Worm (Caenorhabditis elegans): ENCODE measurements around the gene F33D4.4.

DNA sequence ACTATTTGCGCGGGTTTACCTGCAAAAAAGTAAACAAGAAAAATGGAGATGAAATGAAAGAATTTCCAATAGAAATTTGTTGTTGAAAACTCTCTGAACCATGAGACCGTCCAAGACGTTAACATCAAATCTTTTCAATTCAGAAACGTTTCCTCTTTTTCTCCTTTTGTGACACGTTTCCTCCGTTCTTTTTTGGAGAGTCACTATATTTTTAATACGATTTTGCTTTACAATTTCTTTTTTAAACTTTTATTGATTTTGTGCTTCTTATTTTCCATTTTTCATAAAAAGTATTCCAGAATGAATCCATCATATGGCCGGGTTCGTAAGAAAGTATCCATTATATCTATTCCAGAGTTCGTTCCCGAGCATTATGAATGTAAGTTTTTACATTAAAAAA lies 31.8 kb downstream of the F33D4.4 start, which contains the start of gene itr-1:
- TF ChIP-seq lim-6 (tag; optimal IDR thresholded peaks at IDR 0.05) = no peak
- TF ChIP-seq lin-11 (tag; optimal IDR thresholded peaks at IDR 0.05) = no peak
